Fruit fly (Drosophila melanogaster) whole organism, embryonic: Measurements from ENCODE around the gene CG32845.

ENCODE experiments used
- Bgb ChIP-seq: fragments of 200-800 bp; sonication (Bioruptor generic); IDR thresholded peaks from 2 replicates; pipeline ENCODE4 v1.3.6; 2022; ENCODE audit warnings: missing biosample characterization, missing genetic modification characterization; ENCODE audit not compliant: partially characterized antibody
- CG16815 ChIP-seq: fragments of 200-800 bp; sonication (Bioruptor generic); optimal IDR thresholded peaks from 3 replicates; lab custom pipeline; 2017; ENCODE audit warnings: missing biosample characterization, mild to moderate bottlenecking, missing genetic modification characterization
- Hr51 ChIP-seq, 2 experiments: fragments of 200-800 bp; sonication (Bioruptor generic); optimal IDR thresholded peaks; 2 replicates in 1 of 2; 3 replicates in 1 of 2; lab custom pipeline; 2016 to 2018; ENCODE audit warnings: missing biosample characterization in 2 of 2, missing genetic modification characterization in 2 of 2, mild to moderate bottlenecking in 1 of 2, moderate library complexity in 1 of 2
- br ChIP-seq: fragments of >200 bp; optimal IDR thresholded peaks from 2 replicates; lab custom pipeline; 2017
- cg ChIP-seq: fragments of 200-800 bp; sonication (Bioruptor generic); optimal IDR thresholded peaks from 3 replicates; lab custom pipeline; 2019; ENCODE audit warnings: missing biosample characterization, mild to moderate bottlenecking, missing genetic modification characterization, moderate library complexity
- oc ChIP-seq: fragments of 200-800 bp; sonication (Bioruptor generic); optimal IDR thresholded peaks from 2 replicates; lab custom pipeline; 2018; ENCODE audit warnings: missing biosample characterization, mild to moderate bottlenecking, missing genetic modification characterization, moderate library complexity

DNA sequence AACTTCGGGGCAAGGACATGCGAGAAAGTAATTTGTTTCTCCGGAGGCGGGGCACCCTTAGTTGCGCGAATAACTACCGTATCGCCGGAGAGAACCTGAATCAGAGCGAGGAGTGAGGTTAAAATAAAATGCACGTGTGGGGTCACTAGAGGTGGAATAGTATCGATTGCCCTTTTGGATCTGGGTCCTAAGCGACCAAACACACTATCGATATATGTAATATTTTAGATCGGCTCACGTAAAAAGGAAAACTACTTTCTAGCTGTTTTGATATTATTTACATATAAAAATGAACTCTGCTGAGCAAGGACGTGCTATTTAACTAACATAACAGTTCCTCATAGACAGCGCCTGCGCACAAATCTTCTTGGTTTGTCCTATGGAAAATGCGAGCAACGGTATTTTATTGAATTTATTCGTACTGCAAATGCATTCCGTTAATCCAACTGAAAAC is 10.4 kb downstream of the CG32845 start:
- TF ChIP-seq Hr51 (GFP tag; optimal IDR thresholded peaks at IDR 0.05; lab: Kevin White, UChicago) (no peak), cg (GFP tag; lab: Kevin White, UChicago) (no peak), oc (tag; lab: Kevin White, UChicago) (no peak), br (no peak), Bgb (GFP tag; lab: Robert Waterston, UW) (peak; percentile 81), CG16815 (GFP tag; lab: Kevin White, UChicago) (no peak)
